Worm (Caenorhabditis elegans) whole organism, midembryonic: ENCODE results near the gene gyf-1.

Experiments used
- T22C8.4 ChIP-seq: fragments of 200-800 bp; sonication (Bioruptor generic); IDR thresholded peaks from 2 replicates; pipeline ENCODE4 v1.3.6; 2022; ENCODE audit warnings: missing genetic modification characterization, missing compliant biosample characterization
- cog-1 ChIP-seq: sonication (generic microtip); optimal IDR thresholded peaks from 2 replicates; lab custom pipeline; 2016; ENCODE audit warnings: missing genetic modification characterization, missing compliant biosample characterization
- flt-1 ChIP-seq: fragments of 200-800 bp; sonication (Bioruptor generic); IDR thresholded peaks from 2 replicates; pipeline ENCODE4 v1.3.6; 2022; ENCODE audit warnings: missing genetic modification characterization, missing compliant biosample characterization
- ref-1 ChIP-seq: fragments of 200-800 bp; sonication (Bioruptor generic); conservative IDR thresholded peaks from 2 replicates; pipeline ENCODE4 v1.3.6; 2022; ENCODE audit warnings: missing genetic modification reagents, missing genetic modification characterization, missing compliant biosample characterization
- tab-1 ChIP-seq: fragments of 200-800 bp; sonication (Bioruptor generic); IDR thresholded peaks from 2 replicates; pipeline ENCODE4 v1.3.6; 2022; ENCODE audit warnings: missing genetic modification characterization, missing compliant biosample characterization
- ztf-23 ChIP-seq: fragments of 200-800 bp; sonication (Bioruptor generic); IDR thresholded peaks from 2 replicates; pipeline ENCODE4 v1.3.6; 2022; ENCODE audit warnings: missing genetic modification reagents, missing genetic modification characterization, missing compliant biosample characterization
- ztf-29 ChIP-seq: fragments of 200-800 bp; sonication (Bioruptor generic); IDR thresholded peaks from 2 replicates; pipeline ENCODE4 v1.3.6; 2022; ENCODE audit warnings: missing genetic modification reagents, missing genetic modification characterization, missing compliant biosample characterization

ce11 chrII:6681478-6681877 is 2.6 kb upstream of the gyf-1 start:
- TF ChIP-seq tab-1 = no peak
- TF ChIP-seq flt-1 (GFP tag; lab: Robert Waterston, UW) = no peak
- TF ChIP-seq ztf-23 (GFP tag; lab: Robert Waterston, UW) = no peak
- TF ChIP-seq T22C8.4 = no peak
- TF ChIP-seq ztf-29 (GFP tag; lab: Robert Waterston, UW) = no peak
- no peak for TF ChIP-seq cog-1 (tag; lab: Kevin White, UChicago)
- TF ChIP-seq ref-1 (GFP tag; lab: Robert Waterston, UW) = no peak
